Worm (Caenorhabditis elegans) whole organism, young adult: Measurements from ENCODE around the gene F31D4.5.

Source experiments
- B0019.2 ChIP-seq: fragments of 200-800 bp; sonication (Bioruptor generic); conservative IDR thresholded peaks from 2 replicates; pipeline ENCODE4 v1.3.6; 2022; ENCODE audit warnings: missing genetic modification reagents, missing genetic modification characterization, missing compliant biosample characterization
- B0035.1 ChIP-seq: sonication (generic microtip); optimal IDR thresholded peaks from 2 replicates; lab custom pipeline; 2016; ENCODE audit warnings: missing genetic modification characterization, mild to moderate bottlenecking, missing compliant biosample characterization, missing genotype, missing genetic modification reagents
- F10E7.11 ChIP-seq: sonication (generic microtip); optimal IDR thresholded peaks from 2 replicates; lab custom pipeline; 2017; ENCODE audit warnings: mild to moderate bottlenecking, missing genetic modification characterization, moderate library complexity, missing compliant biosample characterization
- F49E8.2 ChIP-seq: sonication (generic microtip); optimal IDR thresholded peaks from 3 replicates; lab custom pipeline; 2017; ENCODE audit warnings: missing genetic modification characterization, mild to moderate bottlenecking, missing compliant biosample characterization, antibody characterized with exemption, moderate library complexity; ENCODE audit not compliant: insufficient read depth
- F52B5.7 ChIP-seq: sonication (generic microtip); optimal IDR thresholded peaks from 2 replicates; lab custom pipeline; 2016; ENCODE audit warnings: mild to moderate bottlenecking, missing genetic modification characterization, missing compliant biosample characterization
- F57A8.1 ChIP-seq: fragments of 200-800 bp; sonication (Bioruptor generic); optimal IDR thresholded peaks from 2 replicates; lab custom pipeline; 2018; ENCODE audit warnings: mild to moderate bottlenecking, missing genetic modification characterization, moderate library complexity, missing compliant biosample characterization
- F57C9.4 ChIP-seq: sonication (generic microtip); optimal IDR thresholded peaks from 2 replicates; lab custom pipeline; 2017; ENCODE audit warnings: mild to moderate bottlenecking, missing genetic modification characterization, missing compliant biosample characterization
- Y53F4B.3 ChIP-seq: fragments of 200-800 bp; sonication (Bioruptor generic); IDR thresholded peaks from 2 replicates; pipeline ENCODE4 v1.3.6; 2022; ENCODE audit warnings: missing genetic modification reagents, missing genetic modification characterization, missing compliant biosample characterization
- Y53G8AR.9 ChIP-seq: fragments of 200-800 bp; sonication (Bioruptor generic); conservative IDR thresholded peaks from 2 replicates; pipeline ENCODE4 v1.3.6; 2022; ENCODE audit warnings: missing genetic modification reagents, missing genetic modification characterization, missing compliant biosample characterization
- Y56A3A.18 ChIP-seq: fragments of 200-800 bp; sonication (Bioruptor generic); IDR thresholded peaks from 2 replicates; pipeline ENCODE4 v1.3.6; 2022; ENCODE audit warnings: missing genetic modification reagents, missing genetic modification characterization, missing compliant biosample characterization
- Y67H2A.10 ChIP-seq: fragments of 200-800 bp; sonication (Bioruptor generic); conservative IDR thresholded peaks from 2 replicates; pipeline ENCODE4 v1.3.6; 2022; ENCODE audit warnings: missing genetic modification reagents, missing genetic modification characterization, missing compliant biosample characterization
- Y79H2A.3 ChIP-seq: fragments of 200-800 bp; sonication (Bioruptor generic); conservative IDR thresholded peaks from 2 replicates; pipeline ENCODE4 v1.3.6; 2022; ENCODE audit warnings: missing genetic modification reagents, missing genetic modification characterization, missing compliant biosample characterization
- ZK185.1 ChIP-seq: sonication (generic microtip); optimal IDR thresholded peaks from 2 replicates; lab custom pipeline; 2016; ENCODE audit warnings: mild to moderate bottlenecking, missing genetic modification characterization, missing compliant biosample characterization; ENCODE audit not compliant: poor library complexity, severe bottlenecking
- aptf-2 ChIP-seq: fragments of 200-800 bp; sonication (Bioruptor generic); conservative IDR thresholded peaks from 2 replicates; pipeline ENCODE4 v1.3.6; 2022; ENCODE audit warnings: missing genetic modification reagents, missing genetic modification characterization, missing compliant biosample characterization
- attf-6 ChIP-seq: fragments of 200-800 bp; sonication (Bioruptor generic); IDR thresholded peaks from 2 replicates; pipeline ENCODE4 v1.3.6; 2022; ENCODE audit warnings: missing genetic modification reagents, missing genetic modification characterization, missing compliant biosample characterization
- cebp-1 ChIP-seq, 2 experiments: fragments of 200-800 bp in 1 of 2; sonication (Bioruptor generic) in 1 of 2; sonication (generic microtip) in 1 of 2; IDR thresholded peaks in 1 of 2; optimal IDR thresholded peaks in 1 of 2; 2 replicates each; pipeline versions ENCODE4 v1.3.6 to Lab custom; 2017 to 2022; ENCODE audit warnings: missing compliant biosample characterization in 2 of 2, missing genetic modification characterization in 2 of 2, mild to moderate bottlenecking in 1 of 2, missing genetic modification reagents in 1 of 2, moderate library complexity in 1 of 2
- ceh-27 ChIP-seq: fragments of 200-800 bp; sonication (Bioruptor generic); optimal IDR thresholded peaks from 2 replicates; lab custom pipeline; 2018; ENCODE audit warnings: mild to moderate bottlenecking, missing genetic modification characterization, moderate library complexity, missing compliant biosample characterization
- ceh-79 ChIP-seq: sonication (generic microtip); optimal IDR thresholded peaks from 2 replicates; lab custom pipeline; 2017; ENCODE audit warnings: mild to moderate bottlenecking, missing genetic modification characterization, missing compliant biosample characterization
- die-1 ChIP-seq: sonication (generic microtip); optimal IDR thresholded peaks from 2 replicates; lab custom pipeline; 2016; ENCODE audit warnings: missing genotype, mild to moderate bottlenecking, missing genetic modification characterization, missing compliant biosample characterization
- egl-44 ChIP-seq: fragments of 200-800 bp; sonication (Bioruptor generic); IDR thresholded peaks from 2 replicates; pipeline ENCODE4 v1.3.6; 2022; ENCODE audit warnings: missing genetic modification reagents, missing genetic modification characterization, missing compliant biosample characterization
- ekl-4 ChIP-seq: fragments of 200-800 bp; sonication (Bioruptor generic); IDR thresholded peaks from 2 replicates; pipeline ENCODE4 v1.3.6; 2022; ENCODE audit warnings: missing genetic modification reagents, missing genetic modification characterization, missing compliant biosample characterization
- gei-17 ChIP-seq: fragments of 200-800 bp; sonication (Bioruptor generic); optimal IDR thresholded peaks from 2 replicates; lab custom pipeline; 2018; ENCODE audit warnings: mild to moderate bottlenecking, missing genetic modification characterization, missing compliant biosample characterization
- him-1 ChIP-seq: sonication (generic microtip); optimal IDR thresholded peaks from 2 replicates; lab custom pipeline; 2016; ENCODE audit warnings: missing genotype, missing genetic modification reagents, missing genetic modification characterization, missing compliant biosample characterization
- hlh-12 ChIP-seq: sonication (generic microtip); optimal IDR thresholded peaks from 2 replicates; lab custom pipeline; 2016; ENCODE audit warnings: missing genetic modification characterization, missing compliant biosample characterization
- hmg-1.2 ChIP-seq: fragments of 200-800 bp; sonication (Bioruptor generic); IDR thresholded peaks from 2 replicates; pipeline ENCODE4 v1.3.6; 2022; ENCODE audit warnings: missing genetic modification reagents, missing genetic modification characterization, missing compliant biosample characterization
- hmg-20 ChIP-seq: fragments of 200-800 bp; sonication (Bioruptor generic); IDR thresholded peaks from 2 replicates; pipeline ENCODE4 v1.3.6; 2022; ENCODE audit warnings: missing genetic modification reagents, missing genetic modification characterization, missing compliant biosample characterization
- lag-1 ChIP-seq: fragments of 200-800 bp; sonication (Bioruptor generic); IDR thresholded peaks from 2 replicates; pipeline ENCODE4 v1.3.6; 2022; ENCODE audit warnings: missing genetic modification reagents, missing genetic modification characterization, missing compliant biosample characterization
- lin-35 ChIP-seq, 3 experiments: fragments of 150-350 bp in 2 of 3; sonication (generic microtip) in 1 of 3; optimal IDR thresholded peaks; 2 replicates each; lab custom pipeline; 2014 to 2018; ENCODE audit warnings: missing biosample characterization in 3 of 3, missing genetic modification characterization in 3 of 3, missing genetic modification reagents in 3 of 3
- lin-54 ChIP-seq: fragments of 200-800 bp; sonication (Bioruptor generic); optimal IDR thresholded peaks from 2 replicates; lab custom pipeline; 2018; ENCODE audit warnings: mild to moderate bottlenecking, missing genetic modification characterization, missing compliant biosample characterization
- lir-1 ChIP-seq: fragments of 200-800 bp; sonication (Bioruptor generic); conservative IDR thresholded peaks from 2 replicates; pipeline ENCODE4 v1.3.6; 2022; ENCODE audit warnings: missing genetic modification reagents, missing genetic modification characterization, missing compliant biosample characterization
- lsl-1 ChIP-seq: fragments of 200-800 bp; sonication (Bioruptor generic); optimal IDR thresholded peaks from 2 replicates; lab custom pipeline; 2018; ENCODE audit warnings: mild to moderate bottlenecking, missing genetic modification characterization, moderate library complexity, missing compliant biosample characterization
- madf-10 ChIP-seq: sonication (generic microtip); optimal IDR thresholded peaks from 2 replicates; lab custom pipeline; 2016; ENCODE audit warnings: mild to moderate bottlenecking, missing genetic modification characterization, missing compliant biosample characterization
- madf-8 ChIP-seq: fragments of 200-800 bp; sonication (Bioruptor generic); conservative IDR thresholded peaks from 2 replicates; pipeline ENCODE4 v1.3.6; 2022; ENCODE audit warnings: missing genetic modification reagents, missing genetic modification characterization, missing compliant biosample characterization
- mcd-1 ChIP-seq: fragments of 200-800 bp; sonication (Bioruptor generic); IDR thresholded peaks from 2 replicates; pipeline ENCODE4 v1.3.6; 2022; ENCODE audit warnings: missing genetic modification reagents, missing genetic modification characterization, missing compliant biosample characterization
- nfya-1 ChIP-seq: sonication (generic microtip); optimal IDR thresholded peaks from 2 replicates; lab custom pipeline; 2017; ENCODE audit warnings: antibody characterized with exemption, missing compliant biosample characterization, missing genetic modification characterization, borderline replicate concordance; ENCODE audit not compliant: insufficient read depth
- nhr-179 ChIP-seq: sonication (generic microtip); optimal IDR thresholded peaks from 2 replicates; lab custom pipeline; 2016; ENCODE audit warnings: mild to moderate bottlenecking, missing genetic modification characterization, missing compliant biosample characterization
- nhr-27 ChIP-seq: fragments of 200-800 bp; sonication (Bioruptor generic); optimal IDR thresholded peaks from 2 replicates; lab custom pipeline; 2018; ENCODE audit warnings: mild to moderate bottlenecking, missing genetic modification characterization, moderate library complexity, missing compliant biosample characterization
- pbrm-1 ChIP-seq: fragments of 200-800 bp; sonication (Bioruptor generic); IDR thresholded peaks from 2 replicates; pipeline ENCODE4 v1.3.6; 2022; ENCODE audit warnings: missing genetic modification reagents, missing genetic modification characterization, missing compliant biosample characterization
- repo-1 ChIP-seq: sonication (generic microtip); optimal IDR thresholded peaks from 2 replicates; lab custom pipeline; 2017; ENCODE audit warnings: mild to moderate bottlenecking, missing genetic modification characterization, missing compliant biosample characterization
- snpc-4 ChIP-seq, 5 experiments: fragments of 150-350 bp in 1 of 5; sonication (generic microtip) in 4 of 5; optimal IDR thresholded peaks; 2 replicates each; lab custom pipeline; 2014 to 2018; ENCODE audit warnings: missing genetic modification characterization in 5 of 5, missing biosample characterization in 3 of 5, antibody characterized with exemption in 2 of 5, mild to moderate bottlenecking in 2 of 5, missing compliant biosample characterization in 2 of 5, missing genotype in 2 of 5, moderate library complexity in 2 of 5, missing genetic modification reagents in 1 of 5
- xnd-1 ChIP-seq: sonication (generic microtip); optimal IDR thresholded peaks from 2 replicates; lab custom pipeline; 2016; ENCODE audit warnings: missing genotype, missing genetic modification reagents, missing genetic modification characterization, missing compliant biosample characterization
- zim-3 ChIP-seq: sonication (generic microtip); optimal IDR thresholded peaks from 2 replicates; lab custom pipeline; 2017; ENCODE audit warnings: mild to moderate bottlenecking, missing genetic modification characterization, moderate library complexity, missing compliant biosample characterization
- ztf-18 ChIP-seq: sonication (generic microtip); optimal IDR thresholded peaks from 2 replicates; lab custom pipeline; 2016; ENCODE audit warnings: missing genotype, mild to moderate bottlenecking, missing genetic modification characterization, missing compliant biosample characterization
- ztf-26 ChIP-seq: sonication (generic microtip); optimal IDR thresholded peaks from 2 replicates; lab custom pipeline; 2017; ENCODE audit warnings: missing genetic modification characterization, missing compliant biosample characterization
- ztf-28 ChIP-seq: fragments of 200-800 bp; sonication (Bioruptor generic); IDR thresholded peaks from 2 replicates; pipeline ENCODE4 v1.3.6; 2022; ENCODE audit warnings: missing genetic modification reagents, missing genetic modification characterization, missing compliant biosample characterization

Gene F31D4.5

DNA sequence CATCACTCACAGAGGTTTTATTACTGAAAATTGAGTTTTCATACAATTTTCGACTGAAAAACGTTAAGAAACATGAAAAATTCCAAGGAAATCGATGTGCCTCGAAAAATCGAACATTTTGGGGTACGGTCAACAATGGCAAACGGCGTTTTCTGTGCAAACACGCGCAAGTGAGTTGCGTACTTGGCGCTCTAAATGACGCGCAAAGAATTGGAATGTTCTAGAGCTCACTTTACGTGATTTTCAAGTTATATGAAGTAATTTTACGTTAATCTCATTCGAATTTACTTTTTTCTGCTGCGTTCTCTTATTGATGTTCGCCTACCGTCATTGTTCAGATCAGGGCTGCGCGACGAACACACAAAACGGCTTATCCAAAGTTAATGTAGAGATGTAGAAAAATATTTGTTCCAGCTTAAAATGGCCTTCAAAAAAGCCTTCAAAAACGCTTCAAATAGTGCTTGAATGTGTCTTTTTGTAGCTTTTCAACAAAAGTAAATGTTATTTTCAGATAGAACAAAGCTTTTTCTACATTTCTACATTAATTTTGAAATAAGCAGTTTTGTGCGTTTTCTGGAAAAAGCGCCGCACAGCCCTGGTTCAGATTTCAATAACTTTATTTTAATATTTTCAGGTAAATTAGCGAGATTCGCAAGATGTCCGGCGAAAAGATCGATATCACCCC is 8.2 kb upstream of the F31D4.5 start, which contains the start of the genes F31D4.2 and fkb-6 (continued):
- no peak for TF ChIP-seq Y56A3A.18
- TF ChIP-seq hmg-1.2 (GFP tag; lab: Robert Waterston, UW), result peak; percentile 50
- no peak for TF ChIP-seq B0019.2 (GFP tag; lab: Robert Waterston, UW)
- no peak for TF ChIP-seq cebp-1 (GFP tag; IDR thresholded peaks at IDR 0.05; lab: Robert Waterston, UW)
- peak; percentile 59 for TF ChIP-seq cebp-1 (tag; optimal IDR thresholded peaks at IDR 0.05; lab: Kevin White, UChicago)
- TF ChIP-seq aptf-2 (GFP tag; lab: Robert Waterston, UW), result no peak
- no peak for TF ChIP-seq ztf-26 (tag; lab: Kevin White, UChicago)
- TF ChIP-seq attf-6, result no peak
- TF ChIP-seq ekl-4, result peak; percentile 53; the same call in 1 of the 2 replicates
- TF ChIP-seq lin-54, result peak; percentile 61
- no peak for TF ChIP-seq F57A8.1 (GFP tag; lab: Kevin White, UChicago)
- TF ChIP-seq hlh-12, result no peak
- TF ChIP-seq ceh-79 (tag; lab: Kevin White, UChicago), result no peak
- TF ChIP-seq hmg-20 (GFP tag; lab: Robert Waterston, UW), result no peak; the same call in 1 of the 2 replicates
- peak; percentile 63 for TF ChIP-seq ceh-27 (GFP tag; lab: Kevin White, UChicago)
- peak; percentile 14; the same call in 1 of the 2 replicates for TF ChIP-seq madf-8 (GFP tag; lab: Robert Waterston, UW)
- no peak for TF ChIP-seq nfya-1 (tag; lab: Kevin White, UChicago)
- no peak for TF ChIP-seq lag-1 (GFP tag; lab: Robert Waterston, UW)
- no peak for TF ChIP-seq nhr-179
- no peak for TF ChIP-seq ztf-28 (GFP tag; lab: Robert Waterston, UW)
- TF ChIP-seq xnd-1 (tag; lab: Kevin White, UChicago), result no peak
- TF ChIP-seq pbrm-1, result peak; percentile 66; the same call in 1 of the 2 replicates
- no peak for TF ChIP-seq B0035.1 (tag; lab: Kevin White, UChicago)
- no peak for TF ChIP-seq snpc-4 (GFP tag; optimal IDR thresholded peaks at IDR 0.05; lab: Kevin White, UChicago)
- peak in 3 of 4 experiments; percentile 6 to 60 (median 23) for TF ChIP-seq snpc-4 (tag; optimal IDR thresholded peaks at IDR 0.05; lab: Kevin White, UChicago)
- TF ChIP-seq ztf-18 (tag; lab: Kevin White, UChicago), result no peak
- peak; percentile 45 for TF ChIP-seq ZK185.1 (tag; lab: Kevin White, UChicago)

DNA sequence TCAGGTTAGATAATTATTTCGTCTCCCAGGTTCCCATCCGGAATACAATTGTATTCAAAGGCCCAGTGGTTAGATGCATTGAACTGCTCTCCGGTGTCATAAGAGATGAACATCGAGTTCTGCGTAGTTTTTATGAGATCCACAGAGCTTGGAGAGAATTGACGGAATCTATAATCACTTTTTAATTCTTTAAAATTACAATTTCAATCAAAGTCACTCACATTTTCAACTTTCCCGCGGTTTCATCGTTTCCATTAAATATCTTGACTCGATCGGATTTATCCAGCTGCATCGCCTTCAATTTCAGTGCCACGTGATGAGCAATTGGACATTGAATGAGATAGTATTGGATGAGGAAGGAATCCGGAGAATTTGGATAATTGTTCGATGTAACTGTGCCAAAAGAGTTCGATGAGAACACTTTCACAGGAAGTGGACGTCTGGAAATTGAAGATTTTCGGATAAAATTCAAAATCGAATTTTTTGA is 6.1 kb upstream of the F31D4.5 start:
- TF ChIP-seq gei-17 (peak; percentile 40), F10E7.11 (tag; lab: Kevin White, UChicago) (peak; percentile 45), F57C9.4 (peak; percentile 50), Y53G8AR.9 (GFP tag; lab: Robert Waterston, UW) (peak; percentile 84), xnd-1 (tag; lab: Kevin White, UChicago) (peak; percentile 8), zim-3 (tag; lab: Kevin White, UChicago) (peak; percentile 78), F49E8.2 (tag; lab: Kevin White, UChicago) (peak; percentile 77), madf-10 (tag; lab: Kevin White, UChicago) (peak; percentile 20), lsl-1 (peak; percentile 22), die-1 (peak; percentile 38), lir-1 (GFP tag; lab: Robert Waterston, UW) (no peak), ztf-26 (tag; lab: Kevin White, UChicago) (peak; percentile 33), egl-44 (no peak), repo-1 (tag; lab: Kevin White, UChicago) (peak; percentile 68), F57A8.1 (GFP tag; lab: Kevin White, UChicago) (no peak), F52B5.7 (tag; lab: Kevin White, UChicago) (peak; percentile 53), nhr-27 (peak; percentile 22), Y53F4B.3 (GFP tag; lab: Robert Waterston, UW) (no peak), lin-35 (GFP tag; optimal IDR thresholded peaks at IDR 0.05; lab: Kevin White, UChicago) (no peak), him-1 (tag; lab: Kevin White, UChicago) (no peak), mcd-1 (peak; percentile 41; the same call in 1 of the 2 replicates), Y79H2A.3 (GFP tag; lab: Robert Waterston, UW) (0 out of 2 replicates have a peak, but pooled peaks have one; percentile 39), Y67H2A.10 (GFP tag; lab: Robert Waterston, UW) (no peak)
